Fruit fly (Drosophila melanogaster) whole organism, embryonic: ENCODE measurements around the gene CG10510.

Experiments
- Awh ChIP-seq: fragments of 200-800 bp; sonication (Bioruptor generic); IDR thresholded peaks from 2 replicates; pipeline ENCODE4, ENCODE4 v1.3.6; 2022; ENCODE audit warnings: missing biosample characterization, missing genetic modification characterization
- B-H2 ChIP-seq: fragments of 200-800 bp; sonication (Bioruptor generic); optimal IDR thresholded peaks from 2 replicates; lab custom pipeline; 2018; ENCODE audit warnings: missing biosample characterization, mild to moderate bottlenecking, missing genetic modification characterization
- CG10267 ChIP-seq: fragments of 200-800 bp; sonication (Bioruptor generic); optimal IDR thresholded peaks from 2 replicates; lab custom pipeline; 2018; ENCODE audit warnings: missing biosample characterization, mild to moderate bottlenecking, missing genetic modification characterization, moderate library complexity
- CG12391 ChIP-seq: fragments of 200-800 bp; sonication (Bioruptor generic); optimal IDR thresholded peaks from 3 replicates; lab custom pipeline; 2018; ENCODE audit warnings: missing biosample characterization, mild to moderate bottlenecking, missing genetic modification characterization, moderate library complexity
- CG12744 ChIP-seq: fragments of 200-800 bp; sonication (Bioruptor generic); optimal IDR thresholded peaks from 2 replicates; lab custom pipeline; 2016; ENCODE audit warnings: missing biosample characterization, missing genetic modification characterization
- CG13287 ChIP-seq: fragments of 200-800 bp; sonication (Bioruptor generic); IDR thresholded peaks from 2 replicates; pipeline ENCODE4 v1.3.6; 2022; ENCODE audit warnings: missing biosample characterization, missing genetic modification characterization; ENCODE audit not compliant: partially characterized antibody
- CG13894 ChIP-seq: fragments of 200-800 bp; sonication (Bioruptor generic); optimal IDR thresholded peaks from 3 replicates; lab custom pipeline; 2018; ENCODE audit warnings: missing biosample characterization, mild to moderate bottlenecking, missing genetic modification characterization, moderate library complexity
- CG15514 ChIP-seq: fragments of 200-800 bp; sonication (Bioruptor generic); optimal IDR thresholded peaks from 3 replicates; lab custom pipeline; 2017; ENCODE audit warnings: missing biosample characterization, missing genetic modification characterization, mild to moderate bottlenecking, moderate library complexity, missing genetic modification reagents
- CG15601 ChIP-seq: fragments of 200-800 bp; sonication (Bioruptor generic); optimal IDR thresholded peaks from 3 replicates; lab custom pipeline; 2019; ENCODE audit warnings: missing biosample characterization, mild to moderate bottlenecking, missing genetic modification characterization, moderate library complexity
- CG15696 ChIP-seq: fragments of 200-800 bp; sonication (Bioruptor generic); optimal IDR thresholded peaks from 2 replicates; lab custom pipeline; 2019; ENCODE audit warnings: missing biosample characterization, mild to moderate bottlenecking, missing genetic modification characterization, moderate library complexity
- CG16779 ChIP-seq: fragments of 200-800 bp; sonication (Bioruptor generic); IDR thresholded peaks from 2 replicates; pipeline ENCODE4 v1.3.6; 2022; ENCODE audit warnings: missing biosample characterization, missing genetic modification characterization
- CG6765 ChIP-seq: fragments of 200-800 bp; sonication (Bioruptor generic); optimal IDR thresholded peaks from 3 replicates; lab custom pipeline; 2017; ENCODE audit warnings: missing biosample characterization, mild to moderate bottlenecking, missing genetic modification characterization
- CG8290 ChIP-seq, 3 experiments: fragments of 200-800 bp; sonication (Bioruptor generic); optimal IDR thresholded peaks; 2 replicates each; lab custom pipeline; 2016 to 2019; ENCODE audit warnings: missing biosample characterization in 3 of 3, missing genetic modification characterization in 3 of 3, mild to moderate bottlenecking in 2 of 3, moderate library complexity in 1 of 3
- CG8765 ChIP-seq: fragments of 200-800 bp; sonication (Bioruptor generic); IDR thresholded peaks from 2 replicates; pipeline ENCODE4 v1.3.6; 2022; ENCODE audit warnings: missing biosample characterization, missing genetic modification characterization
- CG9727 ChIP-seq: fragments of 200-800 bp; sonication (Bioruptor generic); optimal IDR thresholded peaks from 3 replicates; lab custom pipeline; 2017; ENCODE audit warnings: missing biosample characterization, mild to moderate bottlenecking, missing genetic modification characterization
- D19B ChIP-seq: fragments of 200-800 bp; sonication (Bioruptor generic); optimal IDR thresholded peaks from 2 replicates; lab custom pipeline; 2017; ENCODE audit warnings: missing biosample characterization, mild to moderate bottlenecking, missing genetic modification characterization
- Dbx ChIP-seq: fragments of 200-800 bp; sonication (Bioruptor generic); IDR thresholded peaks from 3 replicates; pipeline ENCODE4 v1.3.6; 2022; ENCODE audit warnings: missing biosample characterization, missing genetic modification characterization
- Dek ChIP-seq: fragments of 200-800 bp; sonication (Bioruptor generic); optimal IDR thresholded peaks from 3 replicates; lab custom pipeline; 2019; ENCODE audit warnings: missing biosample characterization, mild to moderate bottlenecking, missing genetic modification characterization, moderate library complexity
- Dfd ChIP-seq, 2 experiments: fragments of >200 bp; optimal IDR thresholded peaks; 2 replicates each; lab custom pipeline; 2017; ENCODE audit warnings: missing biosample characterization in 2 of 2, missing genetic modification characterization in 2 of 2
- Ets97D ChIP-seq: fragments of 200-800 bp; sonication (Bioruptor generic); optimal IDR thresholded peaks from 3 replicates; lab custom pipeline; 2016; ENCODE audit warnings: missing biosample characterization, missing genetic modification characterization
- Fer3 ChIP-seq: fragments of 200-800 bp; sonication (Bioruptor generic); optimal IDR thresholded peaks from 2 replicates; lab custom pipeline; 2018; ENCODE audit warnings: missing biosample characterization, mild to moderate bottlenecking, missing genetic modification characterization, moderate library complexity
- HLH54F ChIP-seq: fragments of 200-800 bp; sonication (Bioruptor generic); optimal IDR thresholded peaks from 3 replicates; lab custom pipeline; 2016; ENCODE audit warnings: missing biosample characterization, missing genetic modification characterization
- Hmx ChIP-seq: fragments of 200-800 bp; sonication (Bioruptor generic); optimal IDR thresholded peaks from 2 replicates; lab custom pipeline; 2016; ENCODE audit warnings: missing biosample characterization, missing genetic modification characterization
- Med ChIP-seq: fragments of 200-800 bp; sonication (Bioruptor generic); peaks from one replicate; lab custom pipeline; 2016; ENCODE audit warnings: missing biosample characterization, missing genetic modification characterization, mild to moderate bottlenecking, inconsistent platforms, moderate library complexity
- Mes4 ChIP-seq: fragments of 200-800 bp; sonication (Bioruptor generic); optimal IDR thresholded peaks from 2 replicates; lab custom pipeline; 2016; ENCODE audit warnings: missing biosample characterization, missing genetic modification characterization
- Optix ChIP-seq: fragments of 200-800 bp; sonication (Bioruptor generic); IDR thresholded peaks from 3 replicates; pipeline ENCODE4 v1.3.6; 2022; ENCODE audit warnings: missing biosample characterization, missing genetic modification characterization
- Sry-β ChIP-seq: fragments of 200-800 bp; sonication (Bioruptor generic); optimal IDR thresholded peaks from 2 replicates; lab custom pipeline; 2018; ENCODE audit warnings: missing biosample characterization, mild to moderate bottlenecking, missing genetic modification characterization, moderate library complexity
- Sry-δ ChIP-seq: fragments of 200-800 bp; sonication (Bioruptor generic); optimal IDR thresholded peaks from 2 replicates; lab custom pipeline; 2016; ENCODE audit warnings: missing biosample characterization, missing genetic modification characterization
- Vsx1 ChIP-seq: fragments of 200-800 bp; sonication (Bioruptor generic); optimal IDR thresholded peaks from 2 replicates; lab custom pipeline; 2017; ENCODE audit warnings: missing biosample characterization, mild to moderate bottlenecking, missing genetic modification characterization, missing genetic modification reagents
- al ChIP-seq: fragments of 200-800 bp; sonication (Bioruptor generic); IDR thresholded peaks from 2 replicates; pipeline ENCODE4 v1.3.6; 2022; ENCODE audit warnings: missing biosample characterization, missing genetic modification characterization
- caup ChIP-seq: fragments of 200-800 bp; sonication (Bioruptor generic); optimal IDR thresholded peaks from 3 replicates; lab custom pipeline; 2017; ENCODE audit warnings: missing biosample characterization, mild to moderate bottlenecking, missing genetic modification characterization, moderate library complexity; ENCODE audit not compliant: severe bottlenecking
- chn ChIP-seq: fragments of 200-800 bp; sonication (Bioruptor generic); optimal IDR thresholded peaks from 2 replicates; lab custom pipeline; 2016; ENCODE audit warnings: missing biosample characterization, missing genetic modification characterization
- cwo ChIP-seq: fragments of 200-800 bp; sonication (Bioruptor generic); optimal IDR thresholded peaks from 3 replicates; lab custom pipeline; 2017; ENCODE audit warnings: missing biosample characterization, missing genetic modification characterization, mild to moderate bottlenecking, moderate library complexity, missing genetic modification reagents
- eve ChIP-seq, 2 experiments: fragments of >200 bp; optimal IDR thresholded peaks; 2 replicates each; lab custom pipeline; 2017; ENCODE audit warnings: missing biosample characterization in 2 of 2, missing genetic modification characterization in 2 of 2
- fd102C ChIP-seq: fragments of 200-800 bp; sonication (Bioruptor generic); optimal IDR thresholded peaks from 2 replicates; lab custom pipeline; 2018; ENCODE audit warnings: missing biosample characterization, mild to moderate bottlenecking, missing genetic modification characterization, moderate library complexity
- gcm2 ChIP-seq: fragments of 200-800 bp; sonication (Bioruptor generic); optimal IDR thresholded peaks from 2 replicates; lab custom pipeline; 2016; ENCODE audit warnings: missing biosample characterization, missing genetic modification characterization
- hkb ChIP-seq, 2 experiments: fragments of 200-800 bp in 1 of 2; fragments of >200 bp in 1 of 2; sonication (Bioruptor generic) in 1 of 2; IDR thresholded peaks in 1 of 2; optimal IDR thresholded peaks in 1 of 2; 2 replicates each; pipeline versions ENCODE4 v1.3.6 to Lab custom; 2017 to 2022; ENCODE audit warnings: missing biosample characterization in 1 of 2, missing genetic modification characterization in 1 of 2
- jigr1 ChIP-seq: fragments of 200-800 bp; sonication (Bioruptor generic); IDR thresholded peaks from 3 replicates; pipeline ENCODE4 v1.3.6; 2022; ENCODE audit warnings: missing biosample characterization, missing genetic modification characterization
- lab ChIP-seq: fragments of 200-800 bp; sonication (Bioruptor generic); optimal IDR thresholded peaks from 3 replicates; lab custom pipeline; 2017; ENCODE audit warnings: missing biosample characterization, missing genetic modification characterization, mild to moderate bottlenecking, moderate library complexity, missing genetic modification reagents
- mirr ChIP-seq: fragments of 200-800 bp; sonication (Bioruptor generic); optimal IDR thresholded peaks from 3 replicates; lab custom pipeline; 2018; ENCODE audit warnings: missing biosample characterization, mild to moderate bottlenecking, missing genetic modification characterization
- oc ChIP-seq: fragments of 200-800 bp; sonication (Bioruptor generic); optimal IDR thresholded peaks from 2 replicates; lab custom pipeline; 2018; ENCODE audit warnings: missing biosample characterization, mild to moderate bottlenecking, missing genetic modification characterization, moderate library complexity
- otp ChIP-seq: fragments of 200-800 bp; sonication (Bioruptor generic); IDR thresholded peaks from 3 replicates; pipeline ENCODE4, ENCODE4 v1.3.6; 2022; ENCODE audit warnings: missing biosample characterization, missing genetic modification characterization
- pfk ChIP-seq: fragments of 200-800 bp; sonication (Bioruptor generic); optimal IDR thresholded peaks from 2 replicates; lab custom pipeline; 2018; ENCODE audit warnings: missing biosample characterization, mild to moderate bottlenecking, missing genetic modification characterization, moderate library complexity
- pita ChIP-seq: fragments of 200-800 bp; sonication (Bioruptor generic); optimal IDR thresholded peaks from 2 replicates; lab custom pipeline; 2017; ENCODE audit warnings: missing biosample characterization, mild to moderate bottlenecking, missing genetic modification characterization
- run ChIP-seq: fragments of 200-800 bp; sonication (Bioruptor generic); optimal IDR thresholded peaks from 3 replicates; lab custom pipeline; 2018; ENCODE audit warnings: missing biosample characterization, mild to moderate bottlenecking, missing genetic modification characterization
- salm ChIP-seq: fragments of 200-800 bp; sonication (Bioruptor generic); optimal IDR thresholded peaks from 2 replicates; lab custom pipeline; 2018; ENCODE audit warnings: missing biosample characterization, mild to moderate bottlenecking, missing genetic modification characterization
- sima ChIP-seq: fragments of 200-800 bp; sonication (Bioruptor generic); optimal IDR thresholded peaks from 2 replicates; lab custom pipeline; 2016; ENCODE audit warnings: missing biosample characterization, missing genetic modification characterization
- tna ChIP-seq: fragments of 200-800 bp; sonication (Bioruptor generic); IDR thresholded peaks from 2 replicates; pipeline ENCODE4 v1.3.6; 2022; ENCODE audit warnings: missing biosample characterization, missing genetic modification characterization; ENCODE audit not compliant: partially characterized antibody
- trh ChIP-seq: fragments of 200-800 bp; sonication (Bioruptor generic); optimal IDR thresholded peaks from 2 replicates; lab custom pipeline; 2016; ENCODE audit warnings: missing biosample characterization, missing genetic modification characterization
- zfh2 ChIP-seq: fragments of 200-800 bp; sonication (Bioruptor generic); optimal IDR thresholded peaks from 2 replicates; lab custom pipeline; 2016; ENCODE audit warnings: missing biosample characterization, missing genetic modification characterization

CG10510 gene

dm6 chr3L:21192024-21192423, 17.9 kb downstream of the CG10510 start:
- TF ChIP-seq otp (GFP tag; lab: Robert Waterston, UW) (no peak), CG8290 (GFP tag; optimal IDR thresholded peaks at IDR 0.05; lab: Kevin White, UChicago) (no peak), CG8290 (tag; optimal IDR thresholded peaks at IDR 0.05; lab: Kevin White, UChicago) (no peak), CG15514 (GFP tag; lab: Kevin White, UChicago) (peak; percentile 32), CG15696 (tag; lab: Kevin White, UChicago) (no peak), Med (GFP tag; lab: Kevin White, UChicago) (peak; percentile 80), al (GFP tag; lab: Robert Waterston, UW) (no peak), CG13287 (GFP tag; lab: Robert Waterston, UW) (no peak), chn (GFP tag; lab: Kevin White, UChicago) (no peak), trh (GFP tag; lab: Kevin White, UChicago) (no peak), gcm2 (no peak), Vsx1 (GFP tag; lab: Kevin White, UChicago) (no peak), eve (GFP tag; optimal IDR thresholded peaks at IDR 0.05; lab: Kevin White, UChicago) (no peak), Fer3 (no peak), hkb (optimal IDR thresholded peaks at IDR 0.05; lab: Kevin White, UChicago) (no peak), hkb (GFP tag; IDR thresholded peaks at IDR 0.05; lab: Robert Waterston, UW) (no peak), pfk (GFP tag; lab: Kevin White, UChicago) (peak; percentile 44), Dbx (GFP tag; lab: Robert Waterston, UW) (0 out of 3 replicates have a peak, but pooled peaks have one; percentile 9), zfh2 (GFP tag; lab: Kevin White, UChicago) (no peak), Ets97D (peak; percentile 67), oc (tag; lab: Kevin White, UChicago) (no peak), sima (GFP tag; lab: Kevin White, UChicago) (no peak), D19B (GFP tag; lab: Kevin White, UChicago) (no peak), lab (GFP tag; lab: Kevin White, UChicago) (peak; percentile 61), Awh (GFP tag; lab: Robert Waterston, UW) (no peak), tna (GFP tag; lab: Robert Waterston, UW) (no peak), Dek (tag; lab: Kevin White, UChicago) (no peak), jigr1 (no peak), B-H2 (GFP tag; lab: Kevin White, UChicago) (peak; percentile 10), CG16779 (GFP tag; lab: Robert Waterston, UW) (peak; percentile 56; the same call in 1 of the 2 replicates), Hmx (no peak), mirr (GFP tag; lab: Kevin White, UChicago) (peak; percentile 44), caup (GFP tag; lab: Kevin White, UChicago) (no peak), run (tag; lab: Kevin White, UChicago) (no peak), fd102C (GFP tag; lab: Kevin White, UChicago) (no peak), Mes4 (GFP tag; lab: Kevin White, UChicago) (no peak), salm (tag; lab: Kevin White, UChicago) (no peak), CG12391 (tag; lab: Kevin White, UChicago) (no peak), CG15601 (tag; lab: Kevin White, UChicago) (no peak), CG8765 (no peak), CG13894 (tag; lab: Kevin White, UChicago) (peak; percentile 43), CG10267 (tag; lab: Kevin White, UChicago) (no peak), Sry-δ (GFP tag; lab: Kevin White, UChicago) (no peak), pita (GFP tag; lab: Kevin White, UChicago) (no peak), CG9727 (GFP tag; lab: Kevin White, UChicago) (no peak), cwo (GFP tag; lab: Kevin White, UChicago) (no peak), Dfd (GFP tag; optimal IDR thresholded peaks at IDR 0.05; lab: Kevin White, UChicago) (no peak), Optix (GFP tag; lab: Robert Waterston, UW) (no peak), CG12744 (GFP tag; lab: Kevin White, UChicago) (no peak), CG6765 (peak; percentile 60), Sry-β (no peak), HLH54F (no peak)
